Fruit fly (Drosophila melanogaster): ENCODE results near the gene Acbp6.

dm6 chr3L:7087347-7087746 lies 41.4 kb upstream of the Acbp6 start:
- TF ChIP-seq cnc (optimal IDR thresholded peaks at IDR 0.05): no peak
- TF ChIP-seq CG5204 (GFP tag; optimal IDR thresholded peaks at IDR 0.05): no peak
- no peak for TF ChIP-seq Crg-1 (GFP tag; optimal IDR thresholded peaks at IDR 0.05)
